Fruit fly (Drosophila melanogaster) whole organism, embryonic: Measurements from ENCODE around the gene CG5181.

Experiments used
- Adf1 ChIP-seq: fragments of 200-800 bp; sonication (Bioruptor generic); IDR thresholded peaks from 2 replicates; pipeline ENCODE4 v1.3.6; 2022; ENCODE audit warnings: missing biosample characterization, missing genetic modification characterization
- CG14710 ChIP-seq: fragments of 200-800 bp; sonication (Bioruptor generic); optimal IDR thresholded peaks from 3 replicates; lab custom pipeline; 2019; ENCODE audit warnings: missing biosample characterization, mild to moderate bottlenecking, missing genetic modification characterization, moderate library complexity
- CG34376 ChIP-seq: fragments of 200-800 bp; sonication (Bioruptor generic); optimal IDR thresholded peaks from 2 replicates; lab custom pipeline; 2018; ENCODE audit warnings: missing biosample characterization, mild to moderate bottlenecking, missing genetic modification characterization
- CG4820 ChIP-seq: fragments of 200-800 bp; sonication (Bioruptor generic); optimal IDR thresholded peaks from 3 replicates; lab custom pipeline; 2016; ENCODE audit warnings: missing biosample characterization, missing genetic modification characterization
- CG6272 ChIP-seq: fragments of 200-800 bp; sonication (Bioruptor generic); IDR thresholded peaks from 2 replicates; pipeline ENCODE4 v1.3.6; 2022; ENCODE audit warnings: missing biosample characterization, missing genetic modification characterization
- CG7928 ChIP-seq: fragments of 200-800 bp; sonication (Bioruptor generic); optimal IDR thresholded peaks from 2 replicates; lab custom pipeline; 2017; ENCODE audit warnings: missing biosample characterization, mild to moderate bottlenecking, missing genetic modification characterization
- CG8478 ChIP-seq: fragments of >200 bp; optimal IDR thresholded peaks from 2 replicates; lab custom pipeline; 2018
- CG8765 ChIP-seq: fragments of 200-800 bp; sonication (Bioruptor generic); IDR thresholded peaks from 2 replicates; pipeline ENCODE4 v1.3.6; 2022; ENCODE audit warnings: missing biosample characterization, missing genetic modification characterization
- D ChIP-seq, 2 experiments: fragments of 200-800 bp in 1 of 2; fragments of >200 bp in 1 of 2; sonication (Bioruptor generic) in 1 of 2; optimal IDR thresholded peaks; 2 replicates in 1 of 2; 3 replicates in 1 of 2; lab custom pipeline; 2017; ENCODE audit warnings: mild to moderate bottlenecking in 1 of 2, missing biosample characterization in 1 of 2, missing genetic modification characterization in 1 of 2, missing genetic modification reagents in 1 of 2
- Deaf1 ChIP-seq: fragments of 200-800 bp; optimal IDR thresholded peaks from 3 replicates; lab custom pipeline; 2019; ENCODE audit warnings: missing biosample characterization, mild to moderate bottlenecking, missing genetic modification characterization, moderate library complexity
- GATAe ChIP-seq: fragments of 200-800 bp; sonication (Bioruptor generic); conservative IDR thresholded peaks from 2 replicates; pipeline ENCODE4 v1.3.6; 2022; ENCODE audit warnings: missing biosample characterization, missing genetic modification characterization
- Hr3 ChIP-seq: fragments of 200-800 bp; sonication (Bioruptor generic); optimal IDR thresholded peaks from 3 replicates; lab custom pipeline; 2016; ENCODE audit warnings: missing biosample characterization, missing genetic modification characterization
- Hr78 ChIP-seq, 2 experiments: fragments of 200-800 bp in 1 of 2; fragments of >200 bp in 1 of 2; sonication (Bioruptor generic) in 1 of 2; optimal IDR thresholded peaks; 2 replicates each; lab custom pipeline; 2017 to 2019; ENCODE audit warnings: missing biosample characterization in 2 of 2, missing genetic modification characterization in 2 of 2, mild to moderate bottlenecking in 1 of 2, moderate library complexity in 1 of 2
- Med ChIP-seq: fragments of 200-800 bp; sonication (Bioruptor generic); peaks from one replicate; lab custom pipeline; 2016; ENCODE audit warnings: missing biosample characterization, missing genetic modification characterization, mild to moderate bottlenecking, inconsistent platforms, moderate library complexity
- NC2α ChIP-seq: fragments of 200-800 bp; sonication (Bioruptor generic); optimal IDR thresholded peaks from 2 replicates; lab custom pipeline; 2016; ENCODE audit warnings: missing biosample characterization, missing genetic modification characterization
- NfI ChIP-seq: fragments of 200-800 bp; sonication (Bioruptor generic); optimal IDR thresholded peaks from 3 replicates; lab custom pipeline; 2018; ENCODE audit warnings: missing biosample characterization, mild to moderate bottlenecking, missing genetic modification characterization, moderate library complexity
- Pdp1 ChIP-seq, 2 experiments: fragments of 200-800 bp; sonication (Bioruptor generic); optimal IDR thresholded peaks; 3 replicates each; lab custom pipeline; 2016; ENCODE audit warnings: missing biosample characterization in 2 of 2, missing genetic modification characterization in 2 of 2, mild to moderate bottlenecking in 1 of 2, moderate library complexity in 1 of 2
- Sin3A ChIP-seq: fragments of >200 bp; optimal IDR thresholded peaks from 2 replicates; lab custom pipeline; 2018
- Taf1 ChIP-seq: fragments of 200-800 bp; sonication (Bioruptor generic); IDR thresholded peaks from 2 replicates; pipeline ENCODE4 v1.3.6; 2022; ENCODE audit warnings: missing biosample characterization, missing genetic modification characterization
- bab2 ChIP-seq: fragments of 200-800 bp; sonication (Bioruptor generic); optimal IDR thresholded peaks from 2 replicates; lab custom pipeline; 2016; ENCODE audit warnings: missing biosample characterization, missing genetic modification characterization
- chinmo ChIP-seq: fragments of 200-800 bp; sonication (Bioruptor generic); IDR thresholded peaks from 4 replicates; pipeline ENCODE4 v1.3.6; 2022; ENCODE audit warnings: missing biosample characterization, missing genetic modification characterization; ENCODE audit not compliant: partially characterized antibody
- disco-r ChIP-seq: fragments of 200-800 bp; sonication (Bioruptor generic); optimal IDR thresholded peaks from 2 replicates; lab custom pipeline; 2016; ENCODE audit warnings: missing biosample characterization, missing genetic modification characterization
- dpn ChIP-seq, 2 experiments: fragments of 200-800 bp; sonication (Bioruptor generic); optimal IDR thresholded peaks; 3 replicates each; lab custom pipeline; 2016; ENCODE audit warnings: missing biosample characterization in 2 of 2, missing genetic modification characterization in 2 of 2
- eve ChIP-seq, 2 experiments: fragments of >200 bp; optimal IDR thresholded peaks; 2 replicates each; lab custom pipeline; 2017; ENCODE audit warnings: missing biosample characterization in 2 of 2, missing genetic modification characterization in 2 of 2
- exex ChIP-seq: fragments of 200-800 bp; sonication (Bioruptor generic); optimal IDR thresholded peaks from 4 replicates; lab custom pipeline; 2018; ENCODE audit warnings: missing biosample characterization, mild to moderate bottlenecking, missing genetic modification characterization, moderate library complexity
- grn ChIP-seq: fragments of 200-800 bp; sonication (Bioruptor generic); optimal IDR thresholded peaks from 3 replicates; lab custom pipeline; 2017; ENCODE audit warnings: missing biosample characterization, missing genetic modification characterization
- ind ChIP-seq: fragments of 200-800 bp; sonication (Bioruptor generic); optimal IDR thresholded peaks from 3 replicates; lab custom pipeline; 2016; ENCODE audit warnings: missing biosample characterization, missing genetic modification characterization
- lbe ChIP-seq: fragments of 200-800 bp; sonication (Bioruptor generic); optimal IDR thresholded peaks from 2 replicates; lab custom pipeline; 2016; ENCODE audit warnings: missing biosample characterization, mild to moderate bottlenecking, missing genetic modification characterization
- odd ChIP-seq: fragments of 200-800 bp; sonication (Bioruptor generic); optimal IDR thresholded peaks from 2 replicates; lab custom pipeline; 2017; ENCODE audit warnings: missing biosample characterization, mild to moderate bottlenecking, missing genetic modification characterization
- phol ChIP-seq: fragments of 200-800 bp; sonication (Bioruptor generic); optimal IDR thresholded peaks from 3 replicates; lab custom pipeline; 2018; ENCODE audit warnings: missing biosample characterization, mild to moderate bottlenecking, missing genetic modification characterization, moderate library complexity
- sens ChIP-seq: fragments of 200-800 bp; sonication (Bioruptor generic); peaks from one replicate; lab custom pipeline; 2016; ENCODE audit warnings: missing biosample characterization, missing genetic modification characterization
- slou ChIP-seq: fragments of 200-800 bp; sonication (Bioruptor generic); optimal IDR thresholded peaks from 3 replicates; lab custom pipeline; 2016; ENCODE audit warnings: missing biosample characterization, missing genetic modification characterization
- sug ChIP-seq: fragments of 200-800 bp; optimal IDR thresholded peaks from 2 replicates; lab custom pipeline; 2019; ENCODE audit warnings: missing biosample characterization, mild to moderate bottlenecking, missing genetic modification characterization, moderate library complexity
- tin ChIP-seq: fragments of 200-800 bp; sonication (Bioruptor generic); optimal IDR thresholded peaks from 3 replicates; lab custom pipeline; 2016; ENCODE audit warnings: missing biosample characterization, missing genetic modification characterization

CG5181 gene

dm6 chr2L:7433337-7433956 is 23.8 kb upstream of the CG5181 start, which contains the start of gene CG5958:
CG5958 (minus strand) TSS chr2L:7433516.
- TF ChIP-seq disco-r (no peak), bab2 (no peak), phol (tag; lab: Kevin White, UChicago) (no peak), Deaf1 (tag; lab: Kevin White, UChicago) (peak; percentile 75), slou (GFP tag; lab: Kevin White, UChicago) (no peak), exex (no peak), CG7928 (no peak), odd (GFP tag; lab: Kevin White, UChicago) (no peak), Taf1 (GFP tag; lab: Robert Waterston, UW) (no peak), Hr3 (GFP tag; lab: Kevin White, UChicago) (no peak), sug (peak; percentile 8), CG34376 (peak; percentile 32), lbe (GFP tag; lab: Kevin White, UChicago) (peak; percentile 21), CG4820 (GFP tag; lab: Kevin White, UChicago) (peak; percentile 21), D (optimal IDR thresholded peaks at IDR 0.05; lab: Kevin White, UChicago) (no peak), D (GFP tag; optimal IDR thresholded peaks at IDR 0.05; lab: Kevin White, UChicago) (no peak), CG8765 (GFP tag; lab: Robert Waterston, UW) (no peak), Hr78 (GFP tag; optimal IDR thresholded peaks at IDR 0.05; lab: Kevin White, UChicago) (peak in 1 of 2 experiments; percentile 91), Pdp1 (GFP tag; optimal IDR thresholded peaks at IDR 0.05; lab: Kevin White, UChicago) (peak in 1 of 2 experiments; percentile 33), Sin3A (lab: Kevin White, UChicago) (no peak), GATAe (peak; percentile 11; the same call in 1 of the 2 replicates), dpn (GFP tag; optimal IDR thresholded peaks at IDR 0.05; lab: Kevin White, UChicago) (no peak), Adf1 (GFP tag; lab: Robert Waterston, UW) (peak; percentile 86)

- TF ChIP-seq tin (GFP tag; lab: Kevin White, UChicago) = no peak
- TF ChIP-seq sug = peak; percentile 32
- TF ChIP-seq CG6272 = no peak
- 0 out of 4 replicates have a peak, but pooled peaks have one; percentile 52 for TF ChIP-seq chinmo (GFP tag; lab: Robert Waterston, UW)
- TF ChIP-seq CG14710 (tag; lab: Kevin White, UChicago) = no peak
- TF ChIP-seq Pdp1 (GFP tag; optimal IDR thresholded peaks at IDR 0.05; lab: Kevin White, UChicago) = peak in 1 of 2 experiments; percentile 90
- peak; percentile 56 for TF ChIP-seq CG34376
- no peak for TF ChIP-seq ind (GFP tag; lab: Kevin White, UChicago)
- peak in 1 of 2 experiments; percentile 76 for TF ChIP-seq Hr78 (GFP tag; optimal IDR thresholded peaks at IDR 0.05; lab: Kevin White, UChicago)
- no peak for TF ChIP-seq Hr3 (GFP tag; lab: Kevin White, UChicago)
- TF ChIP-seq NfI = no peak
- TF ChIP-seq eve (GFP tag; optimal IDR thresholded peaks at IDR 0.05; lab: Kevin White, UChicago) = peak in 1 of 2 experiments; percentile 23
- peak; percentile 30 for TF ChIP-seq grn (GFP tag; lab: Kevin White, UChicago)
- TF ChIP-seq sens (GFP tag; lab: Kevin White, UChicago) = peak; percentile 71
- peak; percentile 1 for TF ChIP-seq Med (GFP tag; lab: Kevin White, UChicago)
- no peak for TF ChIP-seq CG8478
These were observed 22.4 kb upstream of the CG5181 start for dm6 chr2L:7431861-7432601.

- peak in 1 of 2 experiments; percentile 83 for TF ChIP-seq Pdp1 (GFP tag; optimal IDR thresholded peaks at IDR 0.05; lab: Kevin White, UChicago)
- no peak for TF ChIP-seq NC2α (GFP tag; lab: Kevin White, UChicago)
- TF ChIP-seq sens (GFP tag; lab: Kevin White, UChicago) = peak; percentile 54
These were observed 20.7 kb upstream of the CG5181 start for dm6 chr2L:7430313-7430712.
